Fruit fly (Drosophila melanogaster) whole organism, adult: Measurements from ENCODE around the gene Rai1.

Source experiments
- CG1620 ChIP-seq: fragments of 200-800 bp; sonication (Bioruptor generic); optimal IDR thresholded peaks from 2 replicates; lab custom pipeline; 2016; ENCODE audit warnings: missing biosample characterization, missing genetic modification characterization
- CG33017 ChIP-seq: fragments of 200-800 bp; sonication (Bioruptor generic); optimal IDR thresholded peaks from 2 replicates; lab custom pipeline; 2018; ENCODE audit warnings: missing biosample characterization, mild to moderate bottlenecking, missing genetic modification characterization, moderate library complexity
- CG7101 ChIP-seq: fragments of 200-800 bp; sonication (Bioruptor generic); optimal IDR thresholded peaks from 2 replicates; lab custom pipeline; 2018; ENCODE audit warnings: missing biosample characterization, mild to moderate bottlenecking, missing genetic modification characterization, moderate library complexity
- Hr96 ChIP-seq: fragments of 200-800 bp; sonication (Bioruptor generic); optimal IDR thresholded peaks from 2 replicates; lab custom pipeline; 2016; ENCODE audit warnings: missing biosample characterization, missing genetic modification characterization
- ovo ChIP-seq: fragments of 200-800 bp; sonication (Bioruptor generic); optimal IDR thresholded peaks from 2 replicates; lab custom pipeline; 2016; ENCODE audit warnings: missing biosample characterization, missing genetic modification characterization
- pad ChIP-seq: fragments of 200-800 bp; sonication (Bioruptor generic); optimal IDR thresholded peaks from 3 replicates; lab custom pipeline; 2017; ENCODE audit warnings: missing biosample characterization, missing genetic modification characterization, mild to moderate bottlenecking, moderate library complexity, missing genetic modification reagents

DNA sequence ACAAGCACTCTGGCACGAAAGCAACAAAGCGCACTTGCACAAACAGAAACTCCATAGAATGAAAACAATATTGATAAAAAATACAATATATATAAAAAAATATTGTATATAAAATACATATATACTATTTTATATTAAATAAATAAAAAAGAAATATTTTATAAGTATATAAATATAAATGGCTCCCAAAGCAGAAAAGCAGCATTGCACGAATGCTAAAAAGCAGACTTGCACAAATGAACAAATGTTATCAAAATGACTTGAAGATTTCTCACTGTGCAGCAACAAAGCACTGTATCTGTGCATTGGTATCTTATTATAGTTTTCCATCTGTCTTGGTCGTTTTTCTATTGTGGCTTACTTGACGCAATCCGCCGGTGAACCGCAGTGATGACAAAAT is 34.4 kb downstream of the Rai1 start:
- TF ChIP-seq Hr96 (GFP tag; lab: Kevin White, UChicago) (no peak), CG33017 (tag; lab: Kevin White, UChicago) (no peak), pad (GFP tag; lab: Kevin White, UChicago) (no peak), ovo (GFP tag; lab: Kevin White, UChicago) (no peak), CG1620 (GFP tag; lab: Kevin White, UChicago) (no peak), CG7101 (no peak)
